Worm (Caenorhabditis elegans) whole organism, L4 larva: ENCODE results near the gene lpr-5.

Experiments
- F10B5.3 ChIP-seq: sonication (generic microtip); optimal IDR thresholded peaks from 2 replicates; lab custom pipeline; 2016; ENCODE audit warnings: mild to moderate bottlenecking, missing genetic modification characterization, missing compliant biosample characterization
- F26F4.8 ChIP-seq: fragments of 200-800 bp; sonication (Bioruptor generic); conservative IDR thresholded peaks from 2 replicates; pipeline ENCODE4 v1.3.6; 2022; ENCODE audit warnings: missing genetic modification characterization, missing compliant biosample characterization
- F37D6.2 ChIP-seq: sonication (generic microtip); optimal IDR thresholded peaks from 2 replicates; lab custom pipeline; 2016; ENCODE audit warnings: mild to moderate bottlenecking, missing genetic modification characterization, missing compliant biosample characterization
- R02D3.7 ChIP-seq: fragments of 150-350 bp; sonication (generic microtip); optimal IDR thresholded peaks from 3 replicates; lab custom pipeline; 2014; ENCODE audit warnings: missing biosample characterization, missing genetic modification characterization
- T20F7.1 ChIP-seq: fragments of 200-800 bp; sonication (Bioruptor generic); optimal IDR thresholded peaks from 2 replicates; lab custom pipeline; 2018; ENCODE audit warnings: mild to moderate bottlenecking, missing genetic modification characterization, missing compliant biosample characterization
- T26A8.4 ChIP-seq: fragments of 200-800 bp; sonication (Bioruptor generic); IDR thresholded peaks from 2 replicates; pipeline ENCODE4 v1.3.6; 2022; ENCODE audit warnings: missing genetic modification characterization, missing compliant biosample characterization
- Y48G9A.11 ChIP-seq: fragments of 200-800 bp; sonication (Bioruptor generic); IDR thresholded peaks from 2 replicates; pipeline ENCODE4 v1.3.6; 2022; ENCODE audit warnings: missing genetic modification reagents, missing genetic modification characterization, missing compliant biosample characterization
- ZK337.2 ChIP-seq: fragments of 200-800 bp; sonication (Bioruptor generic); IDR thresholded peaks from 2 replicates; pipeline ENCODE4 v1.3.6; 2022; ENCODE audit warnings: missing genetic modification reagents, missing genetic modification characterization, missing compliant biosample characterization
- ZK546.5 ChIP-seq, 2 experiments: sonication (generic microtip); optimal IDR thresholded peaks; 2 replicates each; lab custom pipeline; 2017; ENCODE audit warnings: missing biosample characterization in 2 of 2, missing genetic modification characterization in 2 of 2
- aha-1 ChIP-seq: fragments of 150-350 bp; peaks from one replicate; lab custom pipeline; 2014; ENCODE audit warnings: missing biosample characterization, missing genetic modification characterization
- arid-1 ChIP-seq: fragments of 200-800 bp; sonication (Bioruptor generic); conservative IDR thresholded peaks from 2 replicates; pipeline ENCODE4 v1.3.6; 2022; ENCODE audit warnings: missing genetic modification reagents, missing genetic modification characterization, missing compliant biosample characterization
- attf-4 ChIP-seq: sonication (generic microtip); optimal IDR thresholded peaks from 3 replicates; lab custom pipeline; 2017; ENCODE audit warnings: missing biosample characterization, missing genetic modification characterization
- ceh-20 ChIP-seq: fragments of 200-800 bp; sonication (Bioruptor generic); IDR thresholded peaks from 2 replicates; pipeline ENCODE4 v1.3.6; 2022; ENCODE audit warnings: missing genetic modification reagents, missing genetic modification characterization, missing compliant biosample characterization
- ceh-28 ChIP-seq: fragments of 150-350 bp; optimal IDR thresholded peaks from 2 replicates; lab custom pipeline; 2014; ENCODE audit warnings: missing biosample characterization, missing genetic modification reagents, missing genetic modification characterization
- ceh-32 ChIP-seq: sonication (generic microtip); optimal IDR thresholded peaks from 2 replicates; lab custom pipeline; 2016; ENCODE audit warnings: mild to moderate bottlenecking, missing genetic modification characterization, missing compliant biosample characterization; ENCODE audit not compliant: poor library complexity
- daf-12 ChIP-seq: fragments of 150-350 bp; optimal IDR thresholded peaks from 2 replicates; lab custom pipeline; 2014; ENCODE audit warnings: missing biosample characterization, missing genetic modification reagents, missing genetic modification characterization
- daf-16 ChIP-seq, 3 experiments: sonication (generic microtip); optimal IDR thresholded peaks; 2 replicates each; lab custom pipeline; 2016 to 2017; ENCODE audit warnings: missing genetic modification characterization in 3 of 3, missing genetic modification reagents in 3 of 3, mild to moderate bottlenecking in 2 of 3, missing compliant biosample characterization in 2 of 3, missing biosample characterization in 1 of 3, moderate library complexity in 1 of 3
- daf-19 ChIP-seq: fragments of 200-800 bp; sonication (Bioruptor generic); conservative IDR thresholded peaks from 2 replicates; pipeline ENCODE4 v1.3.6; 2022; ENCODE audit warnings: missing genetic modification characterization, missing compliant biosample characterization
- daf-8 ChIP-seq: fragments of 200-800 bp; sonication (Bioruptor generic); IDR thresholded peaks from 2 replicates; pipeline ENCODE4 v1.3.6; 2022; ENCODE audit warnings: missing genetic modification characterization, missing compliant biosample characterization
- dmd-9 ChIP-seq: fragments of 200-800 bp; sonication (Bioruptor generic); IDR thresholded peaks from 2 replicates; pipeline ENCODE4 v1.3.6; 2022; ENCODE audit warnings: missing genetic modification reagents, missing genetic modification characterization, missing compliant biosample characterization
- egl-27 ChIP-seq: sonication (generic microtip); optimal IDR thresholded peaks from 3 replicates; lab custom pipeline; 2017; ENCODE audit warnings: missing biosample characterization, missing genetic modification reagents, missing genetic modification characterization
- egl-43 ChIP-seq: fragments of 200-800 bp; sonication (Bioruptor generic); IDR thresholded peaks from 2 replicates; pipeline ENCODE4 v1.3.6; 2022; ENCODE audit warnings: missing genetic modification reagents, missing genetic modification characterization, missing compliant biosample characterization
- fkh-10 ChIP-seq: fragments of 150-350 bp; optimal IDR thresholded peaks from 2 replicates; lab custom pipeline; 2014; ENCODE audit warnings: missing biosample characterization, missing genetic modification reagents, missing genetic modification characterization
- hif-1 ChIP-seq, 2 experiments: sonication (generic microtip); optimal IDR thresholded peaks; 2 replicates each; lab custom pipeline; 2016 to 2017; ENCODE audit warnings: missing compliant biosample characterization in 2 of 2, missing genetic modification characterization in 2 of 2, missing genetic modification reagents in 2 of 2, missing genotype in 2 of 2, mild to moderate bottlenecking in 1 of 2
- hlh-11 ChIP-seq: fragments of 200-800 bp; sonication (Bioruptor generic); optimal IDR thresholded peaks from 2 replicates; lab custom pipeline; 2018; ENCODE audit warnings: mild to moderate bottlenecking, missing genetic modification characterization, missing compliant biosample characterization
- hlh-30 ChIP-seq: sonication (generic microtip); optimal IDR thresholded peaks from 2 replicates; lab custom pipeline; 2017; ENCODE audit warnings: antibody characterized with exemption, mild to moderate bottlenecking, missing genetic modification characterization, missing compliant biosample characterization; ENCODE audit not compliant: insufficient read depth
- jun-1 ChIP-seq: fragments of 150-350 bp; optimal IDR thresholded peaks from 2 replicates; lab custom pipeline; 2014; ENCODE audit warnings: missing biosample characterization, missing genetic modification reagents, missing genetic modification characterization
- lim-7 ChIP-seq: fragments of 200-800 bp; sonication (Bioruptor generic); IDR thresholded peaks from 2 replicates; pipeline ENCODE4 v1.3.6; 2022; ENCODE audit warnings: missing genetic modification characterization, missing compliant biosample characterization
- lin-1 ChIP-seq: fragments of 200-800 bp; sonication (Bioruptor generic); IDR thresholded peaks from 2 replicates; pipeline ENCODE4 v1.3.6; 2022; ENCODE audit warnings: missing genetic modification reagents, missing genetic modification characterization, missing compliant biosample characterization
- lin-39 ChIP-seq: fragments of 150-350 bp; optimal IDR thresholded peaks from 2 replicates; lab custom pipeline; 2014; ENCODE audit warnings: missing biosample characterization, missing genetic modification reagents, missing genetic modification characterization
- lir-3 ChIP-seq: sonication (generic microtip); optimal IDR thresholded peaks from 2 replicates; lab custom pipeline; 2016; ENCODE audit warnings: mild to moderate bottlenecking, missing genetic modification characterization, missing compliant biosample characterization
- madf-9 ChIP-seq: fragments of 200-800 bp; sonication (Bioruptor generic); conservative IDR thresholded peaks from 2 replicates; pipeline ENCODE4 v1.3.6; 2022; ENCODE audit warnings: missing genetic modification reagents, missing genetic modification characterization, missing compliant biosample characterization
- mdl-1 ChIP-seq, 2 experiments: fragments of 150-350 bp in 1 of 2; sonication (generic microtip) in 1 of 2; optimal IDR thresholded peaks; 2 replicates each; lab custom pipeline; 2014 to 2017; ENCODE audit warnings: missing biosample characterization in 2 of 2, missing genetic modification characterization in 2 of 2
- mxl-3 ChIP-seq: fragments of 200-800 bp; sonication (Bioruptor generic); optimal IDR thresholded peaks from 2 replicates; lab custom pipeline; 2018; ENCODE audit warnings: mild to moderate bottlenecking, missing genetic modification characterization, missing compliant biosample characterization
- nhr-11 ChIP-seq: fragments of 150-350 bp; optimal IDR thresholded peaks from 2 replicates; lab custom pipeline; 2014; ENCODE audit warnings: missing biosample characterization, missing genetic modification characterization
- nhr-237 ChIP-seq: sonication (generic microtip); optimal IDR thresholded peaks from 2 replicates; lab custom pipeline; 2017; ENCODE audit warnings: missing biosample characterization, missing genetic modification characterization
- nhr-42 ChIP-seq: fragments of 200-800 bp; sonication (Bioruptor generic); IDR thresholded peaks from 2 replicates; pipeline ENCODE4 v1.3.6; 2022; ENCODE audit warnings: missing genetic modification characterization, missing compliant biosample characterization
- nhr-48 ChIP-seq: sonication (generic microtip); optimal IDR thresholded peaks from 2 replicates; lab custom pipeline; 2016; ENCODE audit warnings: mild to moderate bottlenecking, missing genetic modification characterization, missing compliant biosample characterization
- nhr-76 ChIP-seq: fragments of 150-350 bp; optimal IDR thresholded peaks from 2 replicates; lab custom pipeline; 2014; ENCODE audit warnings: missing biosample characterization, missing genetic modification characterization
- pha-4 ChIP-seq, 2 experiments: fragments of 150-350 bp in 1 of 2; fragments of 200-800 bp in 1 of 2; sonication (Bioruptor generic) in 1 of 2; IDR thresholded peaks in 1 of 2; optimal IDR thresholded peaks in 1 of 2; 2 replicates each; pipeline versions ENCODE4 v1.3.6 to Lab custom; 2014 to 2022; ENCODE audit warnings: missing genetic modification characterization in 2 of 2, missing genetic modification reagents in 2 of 2, missing biosample characterization in 1 of 2, missing compliant biosample characterization in 1 of 2
- php-3 ChIP-seq: fragments of 200-800 bp; sonication (Bioruptor generic); IDR thresholded peaks from 2 replicates; pipeline ENCODE4 v1.3.6; 2022; ENCODE audit warnings: missing genetic modification reagents, missing genetic modification characterization, missing compliant biosample characterization
- saeg-2 ChIP-seq: fragments of 200-800 bp; sonication (Bioruptor generic); IDR thresholded peaks from 2 replicates; pipeline ENCODE4 v1.3.6; 2022; ENCODE audit warnings: missing genetic modification reagents, missing genetic modification characterization, missing compliant biosample characterization
- set-16 ChIP-seq: fragments of 200-800 bp; sonication (Bioruptor generic); IDR thresholded peaks from 2 replicates; pipeline ENCODE4 v1.3.6; 2022; ENCODE audit warnings: missing genetic modification reagents, missing genetic modification characterization, missing compliant biosample characterization
- tag-97 ChIP-seq: fragments of 200-800 bp; sonication (Bioruptor generic); IDR thresholded peaks from 2 replicates; pipeline ENCODE4 v1.3.6; 2022; ENCODE audit warnings: missing genetic modification characterization, missing compliant biosample characterization
- unc-39 ChIP-seq: sonication (generic microtip); optimal IDR thresholded peaks from 2 replicates; lab custom pipeline; 2017; ENCODE audit warnings: missing biosample characterization, missing genetic modification characterization
- unc-62 ChIP-seq, 3 experiments: fragments of 150-350 bp in 1 of 3; sonication (generic microtip); optimal IDR thresholded peaks in 2 of 3; peaks in 1 of 3; 1 replicate in 1 of 3; 2 replicates in 2 of 3; lab custom pipeline; 2014 to 2017; ENCODE audit warnings: missing biosample characterization in 3 of 3, missing genetic modification characterization in 3 of 3, missing genetic modification reagents in 3 of 3, missing genotype in 1 of 3
- vab-7 ChIP-seq: fragments of 200-800 bp; sonication (Bioruptor generic); IDR thresholded peaks from 2 replicates; pipeline ENCODE4 v1.3.6; 2022; ENCODE audit warnings: missing genetic modification reagents, missing genetic modification characterization, missing compliant biosample characterization
- zip-11 ChIP-seq: fragments of 200-800 bp; sonication (Bioruptor generic); IDR thresholded peaks from 2 replicates; pipeline ENCODE4 v1.3.6; 2022; ENCODE audit warnings: missing genetic modification characterization, missing compliant biosample characterization

The lpr-5 gene

DNA sequence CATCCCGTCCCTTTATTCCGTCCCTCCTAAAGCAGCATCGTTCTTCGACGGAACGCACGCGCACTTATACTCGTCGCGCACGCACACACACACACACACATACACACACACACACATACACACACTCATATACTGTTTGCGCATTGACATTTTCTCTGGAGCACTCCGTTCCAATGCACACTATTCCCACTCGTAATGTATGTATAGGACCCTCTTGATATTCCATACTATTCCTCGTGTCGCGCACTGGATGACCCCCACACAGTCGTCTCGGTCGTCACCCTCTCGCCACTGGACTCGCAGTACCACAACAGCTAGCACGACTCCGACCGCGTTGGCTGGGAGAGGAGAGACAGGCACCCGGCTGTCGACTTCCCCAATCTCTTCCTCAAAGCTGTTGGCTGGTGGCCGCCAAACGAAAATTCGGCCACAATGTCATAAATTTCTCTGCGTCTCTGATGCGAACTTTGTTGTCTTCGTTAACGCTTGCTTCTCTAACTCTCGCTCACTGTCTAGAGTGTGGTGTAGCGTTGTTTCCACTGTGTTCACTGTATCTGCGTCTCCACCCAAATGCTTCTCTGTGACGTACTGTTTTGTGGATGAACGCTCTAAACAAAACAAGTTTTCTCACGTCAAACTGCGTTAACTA lies 30.8 kb upstream of the lpr-5 start (continued):
- TF ChIP-seq lin-39 (no peak), nhr-48 (tag; lab: Kevin White, UChicago) (peak; percentile 87), F37D6.2 (peak; percentile 83), hlh-11 (tag; lab: Kevin White, UChicago) (peak; percentile 94), ZK337.2 (GFP tag; lab: Robert Waterston, UW) (no peak), hif-1 (tag; optimal IDR thresholded peaks at IDR 0.05; lab: Kevin White, UChicago) (peak; percentile 40 to 86), egl-27 (no peak), nhr-237 (tag; lab: Kevin White, UChicago) (peak; percentile 40), vab-7 (GFP tag; lab: Robert Waterston, UW) (0 out of 2 replicates have a peak, but pooled peaks have one; percentile 43), daf-12 (tag; lab: Kevin White, UChicago) (no peak), jun-1 (tag; lab: Kevin White, UChicago) (peak; percentile 51), ZK546.5 (tag; optimal IDR thresholded peaks at IDR 0.05; lab: Kevin White, UChicago) (no peak), zip-11 (GFP tag; lab: Robert Waterston, UW) (no peak), ceh-28 (tag; lab: Kevin White, UChicago) (peak; percentile 48), tag-97 (GFP tag; lab: Robert Waterston, UW) (0 out of 2 replicates have a peak, but pooled peaks have one; percentile 84), daf-16 (GFP tag; optimal IDR thresholded peaks at IDR 0.05; lab: Kevin White, UChicago) (peak; percentile 51 to 52), daf-16 (tag; optimal IDR thresholded peaks at IDR 0.05; lab: Kevin White, UChicago) (peak; percentile 83), nhr-76 (tag; lab: Kevin White, UChicago) (no peak), mxl-3 (GFP tag; lab: Kevin White, UChicago) (peak; percentile 95), T26A8.4 (GFP tag; lab: Robert Waterston, UW) (peak; percentile 67; the same call in 1 of the 2 replicates), F26F4.8 (GFP tag; lab: Robert Waterston, UW) (no peak), daf-19 (GFP tag; lab: Robert Waterston, UW) (no peak), aha-1 (tag; lab: Kevin White, UChicago) (peak; percentile 99), lim-7 (no peak), T20F7.1 (peak; percentile 71), madf-9 (peak; percentile 40; the same call in 1 of the 2 replicates), Y48G9A.11 (GFP tag; lab: Robert Waterston, UW) (no peak), hlh-30 (peak; percentile 61), lin-1 (GFP tag; lab: Robert Waterston, UW) (no peak), daf-8 (GFP tag; lab: Robert Waterston, UW) (no peak), lir-3 (peak; percentile 20), F10B5.3 (tag; lab: Kevin White, UChicago) (peak; percentile 77), arid-1 (GFP tag; lab: Robert Waterston, UW) (peak; percentile 70; the same call in 1 of the 2 replicates), ceh-32 (tag; lab: Kevin White, UChicago) (peak; percentile 73), egl-43 (GFP tag; lab: Robert Waterston, UW) (peak; percentile 92), saeg-2 (GFP tag; lab: Robert Waterston, UW) (0 out of 2 replicates have a peak, but pooled peaks have one; percentile 55), fkh-10 (GFP tag; lab: Kevin White, UChicago) (peak; percentile 51), pha-4 (GFP tag; IDR thresholded peaks at IDR 0.05; lab: Robert Waterston, UW) (peak; percentile 79), pha-4 (tag; optimal IDR thresholded peaks at IDR 0.05; lab: Kevin White, UChicago) (peak; percentile 73), unc-39 (tag; lab: Kevin White, UChicago) (no peak), dmd-9 (GFP tag; lab: Robert Waterston, UW) (peak; percentile 52; the same call in 1 of the 2 replicates), nhr-11 (peak; percentile 91), set-16 (GFP tag; lab: Robert Waterston, UW) (peak; percentile 94), php-3 (peak; percentile 58; the same call in 1 of the 2 replicates), R02D3.7 (tag; lab: Kevin White, UChicago) (no peak), mdl-1 (tag; optimal IDR thresholded peaks at IDR 0.05; lab: Kevin White, UChicago) (peak; percentile 82 to 87), unc-62 (GFP tag; optimal IDR thresholded peaks at IDR 0.05 in 1 of 2; lab: Kevin White, UChicago) (peak in 1 of 2 experiments; percentile 100), unc-62 (tag; optimal IDR thresholded peaks at IDR 0.05; lab: Kevin White, UChicago) (peak; percentile 77), ceh-20 (GFP tag; lab: Robert Waterston, UW) (peak; percentile 74; the same call in 1 of the 2 replicates), attf-4 (peak; percentile 15), nhr-42 (GFP tag; lab: Robert Waterston, UW) (no peak)
